Fruit fly (Drosophila melanogaster): Measurements from ENCODE around the gene CG10041.

dm6 chr3R:12376828-12377227 is 24.9 kb upstream of the CG10041 start, which contains the start of gene GstD6:
- no peak for TF ChIP-seq D1 (tag; optimal IDR thresholded peaks at IDR 0.05)
- TF ChIP-seq EcR (GFP tag; optimal IDR thresholded peaks at IDR 0.05), result no peak
- TF ChIP-seq Pif1A (GFP tag; optimal IDR thresholded peaks at IDR 0.05), result no peak
- TF ChIP-seq CG14655 (GFP tag; optimal IDR thresholded peaks at IDR 0.05), result no peak
- TF ChIP-seq CG32121 (GFP tag; IDR thresholded peaks at IDR 0.05), result no peak
- no peak for TF ChIP-seq CG17806 (tag; optimal IDR thresholded peaks at IDR 0.05)
- TF ChIP-seq CG34367 (tag; optimal IDR thresholded peaks at IDR 0.05), result no peak
- no peak for TF ChIP-seq fd96Ca (GFP tag; IDR thresholded peaks at IDR 0.05)
- no peak for TF ChIP-seq CG4496 (GFP tag; IDR thresholded peaks at IDR 0.05)
- TF ChIP-seq Snoo (tag; optimal IDR thresholded peaks at IDR 0.05), result no peak

Measured in whole organism, pupa.